Fruit fly (Drosophila melanogaster) whole organism, embryonic: ENCODE measurements around the gene Art9.

Experiments
- Asciz ChIP-seq: fragments of 200-800 bp; sonication (Bioruptor generic); optimal IDR thresholded peaks from 2 replicates; lab custom pipeline; 2017; ENCODE audit warnings: missing biosample characterization, mild to moderate bottlenecking, missing genetic modification characterization, missing genetic modification reagents
- BtbVII ChIP-seq: fragments of 200-800 bp; sonication (Bioruptor generic); optimal IDR thresholded peaks from 3 replicates; lab custom pipeline; 2017; ENCODE audit warnings: missing biosample characterization, mild to moderate bottlenecking, missing genetic modification characterization
- CG12071 ChIP-seq: fragments of 200-800 bp; sonication (Bioruptor generic); optimal IDR thresholded peaks from 3 replicates; lab custom pipeline; 2018; ENCODE audit warnings: missing biosample characterization, mild to moderate bottlenecking, missing genetic modification characterization
- CG12219 ChIP-seq: fragments of 200-800 bp; sonication (Bioruptor generic); optimal IDR thresholded peaks from 3 replicates; lab custom pipeline; 2018; ENCODE audit warnings: missing biosample characterization, mild to moderate bottlenecking, missing genetic modification characterization
- CG12942 ChIP-seq: fragments of 200-800 bp; sonication (Bioruptor generic); optimal IDR thresholded peaks from 3 replicates; lab custom pipeline; 2016; ENCODE audit warnings: missing biosample characterization, missing genetic modification characterization
- CG13287 ChIP-seq: fragments of 200-800 bp; sonication (Bioruptor generic); IDR thresholded peaks from 2 replicates; pipeline ENCODE4 v1.3.6; 2022; ENCODE audit warnings: missing biosample characterization, missing genetic modification characterization; ENCODE audit not compliant: partially characterized antibody
- CG17186 ChIP-seq: fragments of 200-800 bp; sonication (Bioruptor generic); optimal IDR thresholded peaks from 3 replicates; lab custom pipeline; 2017; ENCODE audit warnings: missing biosample characterization, missing genetic modification reagents, missing genetic modification characterization
- CG17359 ChIP-seq: fragments of 200-800 bp; sonication (Bioruptor generic); optimal IDR thresholded peaks from 3 replicates; lab custom pipeline; 2018; ENCODE audit warnings: missing biosample characterization, mild to moderate bottlenecking, missing genetic modification characterization, moderate library complexity
- CG2202 ChIP-seq: fragments of 200-800 bp; sonication (Bioruptor generic); optimal IDR thresholded peaks from 2 replicates; lab custom pipeline; 2018; ENCODE audit warnings: missing biosample characterization, mild to moderate bottlenecking, missing genetic modification characterization
- CG31388 ChIP-seq: fragments of 200-800 bp; sonication (Bioruptor generic); optimal IDR thresholded peaks from 2 replicates; lab custom pipeline; 2016; ENCODE audit warnings: missing biosample characterization, missing genetic modification characterization
- CG31441 ChIP-seq: fragments of 200-800 bp; sonication (Bioruptor generic); IDR thresholded peaks from 2 replicates; pipeline ENCODE4 v1.3.6; 2022; ENCODE audit warnings: missing biosample characterization, missing genetic modification characterization
- CG3163 ChIP-seq: fragments of 200-800 bp; sonication (Bioruptor generic); optimal IDR thresholded peaks from 3 replicates; lab custom pipeline; 2016; ENCODE audit warnings: missing biosample characterization, missing genetic modification characterization
- CG34224 ChIP-seq: fragments of 200-800 bp; sonication (Bioruptor generic); IDR thresholded peaks from 3 replicates; pipeline ENCODE4 v1.3.6; 2022; ENCODE audit warnings: missing biosample characterization, missing genetic modification characterization; ENCODE audit not compliant: partially characterized antibody
- CG3838 ChIP-seq: fragments of 200-800 bp; sonication (Bioruptor generic); optimal IDR thresholded peaks from 3 replicates; lab custom pipeline; 2016; ENCODE audit warnings: missing biosample characterization, missing genetic modification characterization
- CG42726 ChIP-seq: fragments of 200-800 bp; sonication (Bioruptor generic); IDR thresholded peaks from 2 replicates; pipeline ENCODE4 v1.3.6; 2022; ENCODE audit warnings: missing biosample characterization, missing genetic modification characterization; ENCODE audit not compliant: partially characterized antibody
- CG6689 ChIP-seq: fragments of 200-800 bp; sonication (Bioruptor generic); IDR thresholded peaks from 2 replicates; pipeline ENCODE4 v1.3.6; 2022; ENCODE audit warnings: missing biosample characterization, missing genetic modification characterization
- CG6813 ChIP-seq: fragments of 200-800 bp; sonication (Bioruptor generic); optimal IDR thresholded peaks from 2 replicates; lab custom pipeline; 2017; ENCODE audit warnings: missing biosample characterization, missing genetic modification characterization, mild to moderate bottlenecking, moderate library complexity, missing genetic modification reagents
- CG8924 ChIP-seq: fragments of 200-800 bp; optimal IDR thresholded peaks from 3 replicates; lab custom pipeline; 2019; ENCODE audit warnings: missing biosample characterization, mild to moderate bottlenecking, missing genetic modification characterization, moderate library complexity
- CG9215 ChIP-seq: fragments of 200-800 bp; sonication (Bioruptor generic); IDR thresholded peaks from 2 replicates; pipeline ENCODE4 v1.3.6; 2022; ENCODE audit warnings: missing biosample characterization, missing genetic modification characterization
- CTCF ChIP-seq: fragments of 200-800 bp; sonication (Bioruptor generic); optimal IDR thresholded peaks from 2 replicates; lab custom pipeline; 2017; ENCODE audit warnings: missing biosample characterization, mild to moderate bottlenecking, missing genetic modification characterization, moderate library complexity
- Deaf1 ChIP-seq: fragments of 200-800 bp; optimal IDR thresholded peaks from 3 replicates; lab custom pipeline; 2019; ENCODE audit warnings: missing biosample characterization, mild to moderate bottlenecking, missing genetic modification characterization, moderate library complexity
- ERR ChIP-seq: fragments of 200-800 bp; sonication (Bioruptor generic); optimal IDR thresholded peaks from 2 replicates; lab custom pipeline; 2016; ENCODE audit warnings: missing biosample characterization, missing genetic modification characterization
- Eip74EF ChIP-seq, 2 experiments: fragments of 200-800 bp in 1 of 2; fragments of >200 bp in 1 of 2; sonication (Bioruptor generic) in 1 of 2; optimal IDR thresholded peaks; 2 replicates each; lab custom pipeline; 2017 to 2019; ENCODE audit warnings: missing biosample characterization in 2 of 2, missing genetic modification characterization in 2 of 2, mild to moderate bottlenecking in 1 of 2, moderate library complexity in 1 of 2
- Ets97D ChIP-seq: fragments of 200-800 bp; sonication (Bioruptor generic); optimal IDR thresholded peaks from 3 replicates; lab custom pipeline; 2016; ENCODE audit warnings: missing biosample characterization, missing genetic modification characterization
- Mrtf ChIP-seq: fragments of 200-800 bp; sonication (Bioruptor generic); IDR thresholded peaks from 3 replicates; pipeline ENCODE4 v1.3.6; 2022; ENCODE audit warnings: missing biosample characterization, missing genetic modification characterization
- NC2β ChIP-seq: fragments of 200-800 bp; sonication (Bioruptor generic); optimal IDR thresholded peaks from 2 replicates; lab custom pipeline; 2016; ENCODE audit warnings: missing biosample characterization, missing genetic modification characterization
- NK7.1 ChIP-seq: fragments of 200-800 bp; sonication (Bioruptor generic); optimal IDR thresholded peaks from 3 replicates; lab custom pipeline; 2016; ENCODE audit warnings: missing biosample characterization, missing genetic modification characterization
- Pdp1 ChIP-seq, 2 experiments: fragments of 200-800 bp; sonication (Bioruptor generic); optimal IDR thresholded peaks; 3 replicates each; lab custom pipeline; 2016; ENCODE audit warnings: missing biosample characterization in 2 of 2, missing genetic modification characterization in 2 of 2, mild to moderate bottlenecking in 1 of 2, moderate library complexity in 1 of 2
- Ptx1 ChIP-seq: fragments of 200-800 bp; sonication (Bioruptor generic); IDR thresholded peaks from 2 replicates; pipeline ENCODE4 v1.3.6; 2022; ENCODE audit warnings: missing biosample characterization, missing genetic modification characterization
- Xrp1 ChIP-seq: fragments of 200-800 bp; sonication (Bioruptor generic); IDR thresholded peaks from 2 replicates; pipeline ENCODE4 v1.3.6; 2022; ENCODE audit warnings: missing biosample characterization, missing genetic modification characterization
- abd-A ChIP-seq: fragments of 200-800 bp; sonication (Bioruptor generic); optimal IDR thresholded peaks from 3 replicates; lab custom pipeline; 2019; ENCODE audit warnings: missing biosample characterization, mild to moderate bottlenecking, missing genetic modification characterization, moderate library complexity
- amos ChIP-seq: fragments of 200-800 bp; sonication (Bioruptor generic); IDR thresholded peaks from 2 replicates; pipeline ENCODE4 v1.3.6; 2022; ENCODE audit warnings: missing biosample characterization, missing genetic modification characterization; ENCODE audit not compliant: partially characterized antibody
- ap ChIP-seq: fragments of 200-800 bp; sonication (Bioruptor generic); IDR thresholded peaks from 2 replicates; pipeline ENCODE4 v1.3.6; 2022; ENCODE audit warnings: missing biosample characterization, missing genetic modification characterization
- chinmo ChIP-seq: fragments of 200-800 bp; sonication (Bioruptor generic); IDR thresholded peaks from 4 replicates; pipeline ENCODE4 v1.3.6; 2022; ENCODE audit warnings: missing biosample characterization, missing genetic modification characterization; ENCODE audit not compliant: partially characterized antibody
- danr ChIP-seq: fragments of 200-800 bp; sonication (Bioruptor generic); IDR thresholded peaks from 2 replicates; pipeline ENCODE4 v1.3.6; 2022; ENCODE audit warnings: missing biosample characterization, missing genetic modification characterization
- dmrt11E ChIP-seq: fragments of 200-800 bp; sonication (Bioruptor generic); optimal IDR thresholded peaks from 3 replicates; lab custom pipeline; 2018; ENCODE audit warnings: missing biosample characterization, mild to moderate bottlenecking, missing genetic modification characterization, moderate library complexity
- grn ChIP-seq: fragments of 200-800 bp; sonication (Bioruptor generic); optimal IDR thresholded peaks from 3 replicates; lab custom pipeline; 2017; ENCODE audit warnings: missing biosample characterization, missing genetic modification characterization
- jigr1 ChIP-seq: fragments of 200-800 bp; sonication (Bioruptor generic); IDR thresholded peaks from 3 replicates; pipeline ENCODE4 v1.3.6; 2022; ENCODE audit warnings: missing biosample characterization, missing genetic modification characterization
- lbe ChIP-seq: fragments of 200-800 bp; sonication (Bioruptor generic); optimal IDR thresholded peaks from 2 replicates; lab custom pipeline; 2016; ENCODE audit warnings: missing biosample characterization, mild to moderate bottlenecking, missing genetic modification characterization
- lmd ChIP-seq: fragments of 200-800 bp; sonication (Bioruptor generic); IDR thresholded peaks from 2 replicates; pipeline ENCODE4 v1.3.6; 2022; ENCODE audit warnings: missing biosample characterization, missing genetic modification characterization
- nau ChIP-seq: fragments of 200-800 bp; sonication (Bioruptor generic); optimal IDR thresholded peaks from 3 replicates; lab custom pipeline; 2017; ENCODE audit warnings: missing biosample characterization, mild to moderate bottlenecking, missing genetic modification characterization, missing genetic modification reagents
- onecut ChIP-seq: fragments of 200-800 bp; sonication (Bioruptor generic); IDR thresholded peaks from 2 replicates; pipeline ENCODE4 v1.3.6; 2022; ENCODE audit warnings: missing biosample characterization, missing genetic modification characterization
- pan ChIP-seq, 4 experiments: fragments of >200 bp in 3 of 4; fragments of 200-800 bp in 1 of 4; sonication (Bioruptor generic) in 1 of 4; optimal IDR thresholded peaks in 3 of 4; IDR thresholded peaks in 1 of 4; 2 replicates each; pipeline versions ENCODE4 v1.3.6 to Lab custom; 2017 to 2022; ENCODE audit warnings: missing biosample characterization in 2 of 4, missing genetic modification characterization in 2 of 4, mixed read lengths in 1 of 4
- rib ChIP-seq: fragments of 200-800 bp; sonication (Bioruptor generic); IDR thresholded peaks from 2 replicates; pipeline ENCODE4 v1.3.6; 2022; ENCODE audit warnings: missing biosample characterization, missing genetic modification characterization
- schlank ChIP-seq: fragments of 200-800 bp; sonication (Bioruptor generic); optimal IDR thresholded peaks from 2 replicates; lab custom pipeline; 2018; ENCODE audit warnings: missing biosample characterization, mild to moderate bottlenecking, missing genetic modification characterization
- sens ChIP-seq: fragments of 200-800 bp; sonication (Bioruptor generic); peaks from one replicate; lab custom pipeline; 2016; ENCODE audit warnings: missing biosample characterization, missing genetic modification characterization
- sens-2 ChIP-seq: fragments of 200-800 bp; sonication (Bioruptor generic); IDR thresholded peaks from 2 replicates; pipeline ENCODE4 v1.3.6; 2022; ENCODE audit warnings: missing biosample characterization, missing genetic modification characterization
- shn ChIP-seq: fragments of 200-800 bp; sonication (Bioruptor generic); optimal IDR thresholded peaks from 3 replicates; lab custom pipeline; 2016; ENCODE audit warnings: missing biosample characterization, missing genetic modification characterization
- slp2 ChIP-seq: fragments of 200-800 bp; sonication (Bioruptor generic); optimal IDR thresholded peaks from 2 replicates; lab custom pipeline; 2016; ENCODE audit warnings: missing biosample characterization, missing genetic modification characterization
- vvl ChIP-seq: fragments of 200-800 bp; sonication (Bioruptor generic); IDR thresholded peaks from 2 replicates; pipeline ENCODE4 v1.3.6; 2022; ENCODE audit warnings: missing biosample characterization, missing genetic modification characterization
- yki ChIP-seq: fragments of >200 bp; optimal IDR thresholded peaks from 3 replicates; lab custom pipeline; 2018
- z ChIP-seq: fragments of 200-800 bp; sonication (Bioruptor generic); IDR thresholded peaks from 3 replicates; pipeline ENCODE4 v1.3.6; 2022; ENCODE audit warnings: missing biosample characterization, missing genetic modification characterization

The Art9 gene

DNA sequence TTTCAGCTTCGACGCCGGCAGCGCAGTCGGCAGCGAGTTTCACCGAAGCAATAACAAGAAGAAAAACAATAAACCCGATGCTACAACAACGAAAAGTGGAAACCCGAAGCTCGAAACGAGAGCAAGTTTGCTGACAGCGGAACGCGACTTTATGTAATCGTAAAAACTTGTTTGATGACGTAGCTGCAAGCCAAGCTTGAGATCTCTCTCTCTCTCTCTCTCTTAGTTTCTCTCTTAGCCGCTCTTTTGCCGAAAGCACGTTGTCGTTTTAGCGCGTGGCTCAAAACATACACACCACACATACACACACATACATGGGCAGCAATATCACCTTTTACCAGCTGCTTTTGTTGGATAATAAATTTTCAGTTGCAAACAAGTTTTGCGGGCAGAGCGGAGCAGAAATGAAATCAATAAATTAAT lies 32.8 kb upstream of the Art9 start:
- no peak for TF ChIP-seq CG31441
- no peak for TF ChIP-seq CG12071 (GFP tag; lab: Kevin White, UChicago)
- TF ChIP-seq shn = no peak
- peak in 1 of 2 experiments; percentile 83 for TF ChIP-seq Pdp1 (GFP tag; optimal IDR thresholded peaks at IDR 0.05; lab: Kevin White, UChicago)
- peak; percentile 34 for TF ChIP-seq CG13287
- no peak for TF ChIP-seq danr (GFP tag; lab: Robert Waterston, UW)
- no peak for TF ChIP-seq Ets97D
- TF ChIP-seq jigr1 (GFP tag; lab: Robert Waterston, UW) = no peak
- peak; percentile 19; the same call in 1 of the 3 replicates for TF ChIP-seq CG34224 (GFP tag; lab: Robert Waterston, UW)
- no peak for TF ChIP-seq nau (GFP tag; lab: Kevin White, UChicago)
- no peak for TF ChIP-seq sens-2 (GFP tag; lab: Robert Waterston, UW)
- peak; percentile 2 for TF ChIP-seq CG8924 (tag; lab: Kevin White, UChicago)
- no peak for TF ChIP-seq rib (GFP tag; lab: Robert Waterston, UW)
- TF ChIP-seq chinmo (GFP tag; lab: Robert Waterston, UW) = peak; percentile 80; the same call in 3 of the 4 replicates
- TF ChIP-seq schlank (tag; lab: Kevin White, UChicago) = no peak
- peak; percentile 56 for TF ChIP-seq lbe
- no peak for TF ChIP-seq NC2β
- TF ChIP-seq BtbVII (GFP tag; lab: Kevin White, UChicago) = peak; percentile 66
- no peak for TF ChIP-seq CG6813 (GFP tag; lab: Kevin White, UChicago)
- no peak for TF ChIP-seq CG3838 (GFP tag; lab: Kevin White, UChicago)
- no peak for TF ChIP-seq dmrt11E (tag; lab: Kevin White, UChicago)
- no peak for TF ChIP-seq CG17359 (tag; lab: Kevin White, UChicago)
- no peak for TF ChIP-seq Asciz (GFP tag; lab: Kevin White, UChicago)
- no peak for TF ChIP-seq sens (GFP tag; lab: Kevin White, UChicago)
- no peak for TF ChIP-seq pan (optimal IDR thresholded peaks at IDR 0.05; lab: Kevin White, UChicago)
- TF ChIP-seq pan (GFP tag; optimal IDR thresholded peaks at IDR 0.05 in 1 of 2, IDR thresholded peaks at IDR 0.05 in 1 of 2) = peak in 1 of 2 experiments; percentile 26
- no peak for TF ChIP-seq grn (GFP tag; lab: Kevin White, UChicago)
- no peak for TF ChIP-seq lmd (GFP tag; lab: Robert Waterston, UW)
- no peak for TF ChIP-seq CG42726 (GFP tag; lab: Robert Waterston, UW)
- peak; percentile 82 for TF ChIP-seq abd-A (tag; lab: Kevin White, UChicago)
- TF ChIP-seq z (GFP tag; lab: Robert Waterston, UW) = no peak
- no peak for TF ChIP-seq amos (GFP tag; lab: Robert Waterston, UW)
- no peak for TF ChIP-seq slp2
- no peak for TF ChIP-seq CG12942
- TF ChIP-seq Xrp1 (GFP tag; lab: Robert Waterston, UW) = no peak
- no peak for TF ChIP-seq CG12219
- peak; percentile 87 for TF ChIP-seq CG3163 (GFP tag; lab: Kevin White, UChicago)
- TF ChIP-seq ERR (GFP tag; lab: Kevin White, UChicago) = no peak
- no peak for TF ChIP-seq CG17186 (GFP tag; lab: Kevin White, UChicago)
- no peak for TF ChIP-seq CG31388
- peak; percentile 92 for TF ChIP-seq Deaf1 (tag; lab: Kevin White, UChicago)
- no peak for TF ChIP-seq CG2202 (tag; lab: Kevin White, UChicago)
- no peak for TF ChIP-seq ap (GFP tag; lab: Robert Waterston, UW)
- TF ChIP-seq yki (lab: Kevin White, UChicago) = peak; percentile 37
- TF ChIP-seq CG9215 (GFP tag; lab: Robert Waterston, UW) = no peak
- no peak for TF ChIP-seq CTCF (GFP tag; lab: Kevin White, UChicago)
- TF ChIP-seq NK7.1 = no peak
- no peak for TF ChIP-seq CG6689 (GFP tag; lab: Robert Waterston, UW)
- no peak for TF ChIP-seq Ptx1 (GFP tag; lab: Robert Waterston, UW)
- peak; percentile 47 for TF ChIP-seq onecut (GFP tag; lab: Robert Waterston, UW)
- peak; percentile 9; the same call in 1 of the 2 replicates for TF ChIP-seq vvl (GFP tag; lab: Robert Waterston, UW)
- no peak for TF ChIP-seq Mrtf (GFP tag; lab: Robert Waterston, UW)
- peak in 1 of 2 experiments; percentile 20 for TF ChIP-seq Eip74EF (GFP tag; optimal IDR thresholded peaks at IDR 0.05; lab: Kevin White, UChicago)
